Fruit fly (Drosophila melanogaster) whole organism, embryonic: ENCODE measurements around the gene witty.

Source experiments
- Adf1 ChIP-seq: fragments of 200-800 bp; sonication (Bioruptor generic); IDR thresholded peaks from 2 replicates; pipeline ENCODE4 v1.3.6; 2022; ENCODE audit warnings: missing biosample characterization, missing genetic modification characterization
- CG10366 ChIP-seq: fragments of 200-800 bp; sonication (Bioruptor generic); IDR thresholded peaks from 2 replicates; pipeline ENCODE4 v1.3.6; 2022; ENCODE audit warnings: missing biosample characterization, missing genetic modification characterization
- CG10543 ChIP-seq: fragments of 200-800 bp; sonication (Bioruptor generic); optimal IDR thresholded peaks from 3 replicates; lab custom pipeline; 2017; ENCODE audit warnings: missing biosample characterization, mild to moderate bottlenecking, missing genetic modification characterization, moderate library complexity
- CG10979 ChIP-seq: fragments of 200-800 bp; sonication (Bioruptor generic); optimal IDR thresholded peaks from 2 replicates; lab custom pipeline; 2018; ENCODE audit warnings: missing biosample characterization, mild to moderate bottlenecking, missing genetic modification characterization, moderate library complexity
- CG12744 ChIP-seq: fragments of 200-800 bp; sonication (Bioruptor generic); optimal IDR thresholded peaks from 2 replicates; lab custom pipeline; 2016; ENCODE audit warnings: missing biosample characterization, missing genetic modification characterization
- CG12769 ChIP-seq: fragments of 200-800 bp; sonication (Bioruptor generic); optimal IDR thresholded peaks from 2 replicates; lab custom pipeline; 2019; ENCODE audit warnings: missing biosample characterization, mild to moderate bottlenecking, missing genetic modification characterization, moderate library complexity
- CG14667 ChIP-seq: fragments of 200-800 bp; sonication (Bioruptor generic); IDR thresholded peaks from 2 replicates; pipeline ENCODE4 v1.3.6; 2022; ENCODE audit warnings: missing biosample characterization, missing genetic modification characterization
- CG17568 ChIP-seq: fragments of 200-800 bp; sonication (Bioruptor generic); optimal IDR thresholded peaks from 2 replicates; lab custom pipeline; 2018; ENCODE audit warnings: missing biosample characterization, mild to moderate bottlenecking, missing genetic modification characterization, moderate library complexity
- CG31388 ChIP-seq: fragments of 200-800 bp; sonication (Bioruptor generic); optimal IDR thresholded peaks from 2 replicates; lab custom pipeline; 2016; ENCODE audit warnings: missing biosample characterization, missing genetic modification characterization
- CG32532 ChIP-seq: fragments of 200-800 bp; sonication (Bioruptor generic); IDR thresholded peaks from 2 replicates; pipeline ENCODE4 v1.3.6; 2022; ENCODE audit warnings: missing biosample characterization, missing genetic modification characterization
- CG3407 ChIP-seq: fragments of 200-800 bp; sonication (Bioruptor generic); optimal IDR thresholded peaks from 2 replicates; lab custom pipeline; 2018; ENCODE audit warnings: missing biosample characterization, mild to moderate bottlenecking, missing genetic modification characterization
- CG4282 ChIP-seq: fragments of 200-800 bp; sonication (Bioruptor generic); optimal IDR thresholded peaks from 2 replicates; lab custom pipeline; 2016; ENCODE audit warnings: missing biosample characterization, missing genetic modification characterization
- CG6689 ChIP-seq: fragments of 200-800 bp; sonication (Bioruptor generic); IDR thresholded peaks from 2 replicates; pipeline ENCODE4 v1.3.6; 2022; ENCODE audit warnings: missing biosample characterization, missing genetic modification characterization
- CG7963 ChIP-seq: fragments of 200-800 bp; sonication (Bioruptor generic); IDR thresholded peaks from 3 replicates; pipeline ENCODE4 v1.3.6; 2022; ENCODE audit warnings: missing biosample characterization, missing genetic modification characterization; ENCODE audit not compliant: partially characterized antibody
- CG8359 ChIP-seq: fragments of 200-800 bp; sonication (Bioruptor generic); optimal IDR thresholded peaks from 2 replicates; lab custom pipeline; 2017; ENCODE audit warnings: missing biosample characterization, mild to moderate bottlenecking, missing genetic modification characterization, borderline replicate concordance
- CG9437 ChIP-seq: fragments of 200-800 bp; sonication (Bioruptor generic); optimal IDR thresholded peaks from 2 replicates; lab custom pipeline; 2018; ENCODE audit warnings: missing biosample characterization, mild to moderate bottlenecking, missing genetic modification characterization
- CG9727 ChIP-seq: fragments of 200-800 bp; sonication (Bioruptor generic); optimal IDR thresholded peaks from 3 replicates; lab custom pipeline; 2017; ENCODE audit warnings: missing biosample characterization, mild to moderate bottlenecking, missing genetic modification characterization
- E2f1 ChIP-seq: fragments of 200-800 bp; sonication (Bioruptor generic); IDR thresholded peaks from 2 replicates; pipeline ENCODE4 v1.3.6; 2022; ENCODE audit warnings: missing biosample characterization, missing genetic modification characterization
- E2f2 ChIP-seq: fragments of 200-800 bp; sonication (Bioruptor generic); IDR thresholded peaks from 2 replicates; pipeline ENCODE4 v1.3.6; 2022; ENCODE audit warnings: missing biosample characterization, missing genetic modification characterization
- Eip74EF ChIP-seq, 2 experiments: fragments of 200-800 bp in 1 of 2; fragments of >200 bp in 1 of 2; sonication (Bioruptor generic) in 1 of 2; optimal IDR thresholded peaks; 2 replicates each; lab custom pipeline; 2017 to 2019; ENCODE audit warnings: missing biosample characterization in 2 of 2, missing genetic modification characterization in 2 of 2, mild to moderate bottlenecking in 1 of 2, moderate library complexity in 1 of 2
- HLH4C ChIP-seq: fragments of 200-800 bp; sonication (Bioruptor generic); IDR thresholded peaks from 3 replicates; pipeline ENCODE4 v1.3.6; 2022; ENCODE audit warnings: missing biosample characterization, missing genetic modification characterization; ENCODE audit not compliant: partially characterized antibody
- HLHmδ ChIP-seq: fragments of 200-800 bp; sonication (Bioruptor generic); optimal IDR thresholded peaks from 2 replicates; lab custom pipeline; 2018; ENCODE audit warnings: missing biosample characterization, mild to moderate bottlenecking, missing genetic modification characterization, moderate library complexity
- HmgZ ChIP-seq: fragments of 200-800 bp; sonication (Bioruptor generic); optimal IDR thresholded peaks from 2 replicates; lab custom pipeline; 2018; ENCODE audit warnings: missing biosample characterization, mild to moderate bottlenecking, missing genetic modification characterization
- NC2β ChIP-seq: fragments of 200-800 bp; sonication (Bioruptor generic); optimal IDR thresholded peaks from 2 replicates; lab custom pipeline; 2016; ENCODE audit warnings: missing biosample characterization, missing genetic modification characterization
- Ravus ChIP-seq: fragments of 200-800 bp; sonication (Bioruptor generic); IDR thresholded peaks from 2 replicates; pipeline ENCODE4 v1.3.6; 2022; ENCODE audit warnings: missing biosample characterization, missing genetic modification characterization
- Sin3A ChIP-seq: fragments of >200 bp; optimal IDR thresholded peaks from 2 replicates; lab custom pipeline; 2018
- Sry-δ ChIP-seq: fragments of 200-800 bp; sonication (Bioruptor generic); optimal IDR thresholded peaks from 2 replicates; lab custom pipeline; 2016; ENCODE audit warnings: missing biosample characterization, missing genetic modification characterization
- TFAM ChIP-seq: fragments of 200-800 bp; sonication (Bioruptor generic); optimal IDR thresholded peaks from 2 replicates; lab custom pipeline; 2017; ENCODE audit warnings: missing biosample characterization, missing genetic modification characterization, inconsistent platforms
- Tbp ChIP-seq: fragments of >200 bp; optimal IDR thresholded peaks from 2 replicates; lab custom pipeline; 2018; ENCODE audit warnings: missing biosample characterization, missing genetic modification characterization
- Xbp1 ChIP-seq: fragments of 200-800 bp; sonication (Bioruptor generic); optimal IDR thresholded peaks from 3 replicates; lab custom pipeline; 2016; ENCODE audit warnings: missing biosample characterization, mild to moderate bottlenecking, missing genetic modification characterization
- Xrp1 ChIP-seq: fragments of 200-800 bp; sonication (Bioruptor generic); IDR thresholded peaks from 2 replicates; pipeline ENCODE4 v1.3.6; 2022; ENCODE audit warnings: missing biosample characterization, missing genetic modification characterization
- ab ChIP-seq: fragments of 200-800 bp; sonication (Bioruptor generic); optimal IDR thresholded peaks from 2 replicates; lab custom pipeline; 2016; ENCODE audit warnings: missing biosample characterization, missing genetic modification characterization
- ash1 ChIP-seq: fragments of 200-800 bp; sonication (Bioruptor generic); optimal IDR thresholded peaks from 2 replicates; lab custom pipeline; 2018; ENCODE audit warnings: missing biosample characterization, mild to moderate bottlenecking, missing genetic modification characterization
- bab2 ChIP-seq: fragments of 200-800 bp; sonication (Bioruptor generic); optimal IDR thresholded peaks from 2 replicates; lab custom pipeline; 2016; ENCODE audit warnings: missing biosample characterization, missing genetic modification characterization
- chinmo ChIP-seq: fragments of 200-800 bp; sonication (Bioruptor generic); IDR thresholded peaks from 4 replicates; pipeline ENCODE4 v1.3.6; 2022; ENCODE audit warnings: missing biosample characterization, missing genetic modification characterization; ENCODE audit not compliant: partially characterized antibody
- dm ChIP-seq: fragments of 200-800 bp; sonication (Bioruptor generic); optimal IDR thresholded peaks from 3 replicates; lab custom pipeline; 2016; ENCODE audit warnings: missing biosample characterization, missing genetic modification characterization
- dmrt11E ChIP-seq: fragments of 200-800 bp; sonication (Bioruptor generic); optimal IDR thresholded peaks from 3 replicates; lab custom pipeline; 2018; ENCODE audit warnings: missing biosample characterization, mild to moderate bottlenecking, missing genetic modification characterization, moderate library complexity
- dysf ChIP-seq: fragments of 200-800 bp; sonication (Bioruptor generic); IDR thresholded peaks from 3 replicates; pipeline ENCODE4 v1.3.6; 2022; ENCODE audit warnings: missing biosample characterization, missing genetic modification characterization
- gfzf ChIP-seq: fragments of 200-800 bp; sonication (Bioruptor generic); optimal IDR thresholded peaks from 2 replicates; lab custom pipeline; 2016; ENCODE audit warnings: missing biosample characterization, mild to moderate bottlenecking, missing genetic modification characterization, moderate library complexity
- her ChIP-seq: fragments of 200-800 bp; sonication (Bioruptor generic); optimal IDR thresholded peaks from 2 replicates; lab custom pipeline; 2016; ENCODE audit warnings: missing biosample characterization, missing genetic modification characterization
- hth ChIP-seq: fragments of >200 bp; optimal IDR thresholded peaks from 2 replicates; lab custom pipeline; 2017; ENCODE audit warnings: inconsistent platforms
- nerfin-2 ChIP-seq: fragments of 200-800 bp; sonication (Bioruptor generic); IDR thresholded peaks from 2 replicates; pipeline ENCODE4 v1.3.6; 2022; ENCODE audit warnings: missing biosample characterization, missing genetic modification characterization; ENCODE audit not compliant: partially characterized antibody
- nmo ChIP-seq: fragments of 200-800 bp; sonication (Bioruptor generic); optimal IDR thresholded peaks from 2 replicates; lab custom pipeline; 2018; ENCODE audit warnings: missing biosample characterization, mild to moderate bottlenecking, missing genetic modification characterization, moderate library complexity
- so ChIP-seq: fragments of 200-800 bp; sonication (Bioruptor generic); IDR thresholded peaks from 3 replicates; pipeline ENCODE4 v1.3.6; 2022; ENCODE audit warnings: missing biosample characterization, missing genetic modification characterization
- tgo ChIP-seq: fragments of 200-800 bp; sonication (Bioruptor generic); IDR thresholded peaks from 3 replicates; pipeline ENCODE4 v1.3.6; 2022; ENCODE audit warnings: missing biosample characterization, missing genetic modification characterization
- tll ChIP-seq, 2 experiments: fragments of 200-800 bp in 1 of 2; fragments of >200 bp in 1 of 2; sonication (Bioruptor generic) in 1 of 2; optimal IDR thresholded peaks; 2 replicates each; lab custom pipeline; 2017 to 2019; ENCODE audit warnings: missing biosample characterization in 2 of 2, missing genetic modification characterization in 2 of 2, mild to moderate bottlenecking in 1 of 2, moderate library complexity in 1 of 2
- toy ChIP-seq: fragments of 200-800 bp; sonication (Bioruptor generic); IDR thresholded peaks from 2 replicates; pipeline ENCODE4 v1.3.6; 2022; ENCODE audit warnings: missing biosample characterization, missing genetic modification characterization
- ttk ChIP-seq: fragments of 200-800 bp; sonication (Bioruptor generic); IDR thresholded peaks from 2 replicates; pipeline ENCODE4 v2.1.2; 2022; ENCODE audit warnings: missing biosample characterization, missing genetic modification characterization

The witty gene

DNA sequence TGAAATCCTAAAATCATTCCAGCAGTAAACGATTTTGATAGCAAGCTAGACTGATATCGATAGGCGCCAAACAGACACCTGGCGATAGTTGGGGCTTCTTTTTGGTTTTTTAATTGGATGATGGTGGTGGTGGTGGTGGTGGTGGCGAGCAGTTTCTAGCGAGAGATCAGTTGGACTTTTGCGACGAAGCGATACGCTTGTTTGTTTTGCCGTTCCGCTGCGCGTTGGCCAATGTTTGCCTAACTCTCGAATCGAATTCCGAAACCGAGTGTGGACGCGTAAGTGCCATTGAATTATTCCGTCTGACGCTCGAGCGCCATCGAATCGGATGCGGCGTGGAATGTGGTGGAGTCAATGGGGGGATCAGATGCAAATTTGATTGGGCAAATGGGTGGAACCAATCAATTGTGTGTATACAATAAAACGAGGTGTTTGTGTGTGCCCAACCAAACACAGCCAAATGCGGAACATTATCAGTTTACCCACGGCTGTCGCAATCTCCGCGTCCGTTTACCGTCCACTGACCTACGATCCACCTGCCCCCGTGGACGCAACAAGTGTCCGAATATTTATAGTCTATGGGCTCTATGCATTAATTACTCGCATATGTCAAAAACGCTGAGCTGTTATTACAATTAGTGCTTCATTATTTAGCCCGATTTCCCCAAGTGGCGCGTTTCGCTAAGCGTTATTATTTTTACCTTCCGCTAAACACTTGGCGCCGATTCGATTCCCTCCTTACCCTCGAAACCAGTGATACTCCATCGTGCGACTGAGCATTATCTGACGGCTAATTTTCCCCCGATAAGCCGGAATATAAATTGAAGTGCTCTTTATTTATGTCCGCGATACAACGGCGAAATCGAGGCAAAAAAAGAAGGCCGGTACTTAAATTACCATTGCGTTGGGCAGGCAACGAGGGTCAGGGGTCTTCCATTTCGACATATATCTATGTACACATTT is 32.6 kb downstream of the witty start, which contains the start of gene CG17292 (continued):
- no peak for TF ChIP-seq CG8359 (GFP tag; lab: Kevin White, UChicago)
- peak; percentile 8 for TF ChIP-seq CG10979 (tag; lab: Kevin White, UChicago)
- no peak for TF ChIP-seq hth (lab: Kevin White, UChicago)
- peak; percentile 63 for TF ChIP-seq Xrp1 (GFP tag; lab: Robert Waterston, UW)
- no peak for TF ChIP-seq CG9437 (GFP tag; lab: Kevin White, UChicago)
- TF ChIP-seq HLH4C = peak; percentile 89
- peak; percentile 46; the same call in 2 of the 3 replicates for TF ChIP-seq tgo (GFP tag; lab: Robert Waterston, UW)
- peak; percentile 27; the same call in 1 of the 2 replicates for TF ChIP-seq CG6689
- peak; percentile 80 for TF ChIP-seq Sry-δ (GFP tag; lab: Kevin White, UChicago)
- TF ChIP-seq TFAM = no peak
- TF ChIP-seq CG10366 (GFP tag; lab: Robert Waterston, UW) = peak; percentile 43; the same call in 1 of the 2 replicates
- TF ChIP-seq CG17568 = no peak
- peak; percentile 75 for TF ChIP-seq CG12769 (tag; lab: Kevin White, UChicago)
- TF ChIP-seq Tbp = no peak
- TF ChIP-seq CG7963 (GFP tag; lab: Robert Waterston, UW) = peak; percentile 90
- TF ChIP-seq dmrt11E (tag; lab: Kevin White, UChicago) = no peak
- no peak for TF ChIP-seq toy
- TF ChIP-seq HmgZ (tag; lab: Kevin White, UChicago) = peak; percentile 83
- TF ChIP-seq Sin3A (lab: Kevin White, UChicago) = no peak
- TF ChIP-seq HLHmδ (GFP tag; lab: Kevin White, UChicago) = no peak
- peak; percentile 51 for TF ChIP-seq CG3407 (GFP tag; lab: Kevin White, UChicago)
- TF ChIP-seq tll (GFP tag; optimal IDR thresholded peaks at IDR 0.05; lab: Kevin White, UChicago) = no peak
- no peak for TF ChIP-seq nmo (GFP tag; lab: Kevin White, UChicago)
- no peak for TF ChIP-seq CG14667 (GFP tag; lab: Robert Waterston, UW)
- peak; percentile 32 for TF ChIP-seq NC2β (GFP tag; lab: Kevin White, UChicago)
- TF ChIP-seq Xbp1 = peak; percentile 12
- TF ChIP-seq Ravus = no peak
- TF ChIP-seq dysf (GFP tag; lab: Robert Waterston, UW) = peak; percentile 56; the same call in 2 of the 3 replicates
- no peak for TF ChIP-seq ash1 (GFP tag; lab: Kevin White, UChicago)
- TF ChIP-seq bab2 = no peak
- TF ChIP-seq dm = no peak
- peak; percentile 19 for TF ChIP-seq her (GFP tag; lab: Kevin White, UChicago)
- no peak for TF ChIP-seq ab (GFP tag; lab: Kevin White, UChicago)
- TF ChIP-seq CG4282 (GFP tag; lab: Kevin White, UChicago) = peak; percentile 39
- peak; percentile 72 for TF ChIP-seq CG32532 (GFP tag; lab: Robert Waterston, UW)
- peak; percentile 93 for TF ChIP-seq CG10543 (GFP tag; lab: Kevin White, UChicago)
- TF ChIP-seq E2f1 = peak; percentile 41; the same call in 1 of the 2 replicates
- TF ChIP-seq CG12744 (GFP tag; lab: Kevin White, UChicago) = no peak
- TF ChIP-seq E2f2 = peak; percentile 66
- TF ChIP-seq nerfin-2 (GFP tag; lab: Robert Waterston, UW) = peak; percentile 83
- peak; percentile 53 for TF ChIP-seq gfzf
- no peak for TF ChIP-seq CG31388 (GFP tag; lab: Kevin White, UChicago)
- no peak; the same call in 1 of the 2 replicates for TF ChIP-seq ttk
- peak; percentile 66 for TF ChIP-seq Adf1 (GFP tag; lab: Robert Waterston, UW)
- TF ChIP-seq Eip74EF (GFP tag; optimal IDR thresholded peaks at IDR 0.05; lab: Kevin White, UChicago) = peak in 1 of 2 experiments; percentile 48
- TF ChIP-seq so (GFP tag; lab: Robert Waterston, UW) = peak; percentile 76; the same call in 2 of the 3 replicates
- TF ChIP-seq CG9727 (GFP tag; lab: Kevin White, UChicago) = peak; percentile 45
- TF ChIP-seq chinmo (GFP tag; lab: Robert Waterston, UW) = peak; percentile 93
